Worm (Caenorhabditis elegans): ENCODE results near the gene far-1.

Gene far-1

ce11 chrIII:9030818-9031217 lies 50.2 kb downstream of the far-1 start:
- no peak for TF ChIP-seq pat-9 (tag; optimal IDR thresholded peaks at IDR 0.05)
- no peak for TF ChIP-seq ceh-19 (GFP tag; optimal IDR thresholded peaks at IDR 0.05)
- no peak for TF ChIP-seq nhr-232 (tag; optimal IDR thresholded peaks at IDR 0.05)
- TF ChIP-seq sox-2 (GFP tag; IDR thresholded peaks at IDR 0.05) = no peak
- no peak for TF ChIP-seq F13H6.1 (tag; optimal IDR thresholded peaks at IDR 0.05)
- no peak for TF ChIP-seq pha-4 (tag; optimal IDR thresholded peaks at IDR 0.05)
- no peak for TF ChIP-seq unc-55 (GFP tag; optimal IDR thresholded peaks at IDR 0.05)
- no peak for TF ChIP-seq C08G9.2 (tag; optimal IDR thresholded peaks at IDR 0.05)
- TF ChIP-seq elt-2 (tag; optimal IDR thresholded peaks at IDR 0.05) = no peak
- TF ChIP-seq hlh-15 (tag; optimal IDR thresholded peaks at IDR 0.05) = no peak
- no peak for TF ChIP-seq ceh-6 (GFP tag; optimal IDR thresholded peaks at IDR 0.05)
